Worm (Caenorhabditis elegans): Measurements from ENCODE around the gene pgm-3.

ce11 chrIV:8723720-8724119 is 1.8 kb upstream of the pgm-3 start, which contains the start of gene F21D5.9:
- TF ChIP-seq klf-2 (GFP tag; conservative IDR thresholded peaks at IDR 0.05), result no peak
- TF ChIP-seq tab-1 (GFP tag; IDR thresholded peaks at IDR 0.05), result no peak
- no peak for TF ChIP-seq ref-1 (GFP tag; conservative IDR thresholded peaks at IDR 0.05)
- no peak for TF ChIP-seq T22C8.4 (GFP tag; IDR thresholded peaks at IDR 0.05)
- no peak for TF ChIP-seq flt-1 (GFP tag; IDR thresholded peaks at IDR 0.05)
- TF ChIP-seq ztf-23 (GFP tag; IDR thresholded peaks at IDR 0.05), result no peak
- no peak for TF ChIP-seq ztf-29 (GFP tag; IDR thresholded peaks at IDR 0.05)
